Fruit fly (Drosophila melanogaster) whole organism, embryonic: Measurements from ENCODE around the gene CG43402.

ENCODE experiments used
- B-H2 ChIP-seq: fragments of 200-800 bp; sonication (Bioruptor generic); optimal IDR thresholded peaks from 2 replicates; lab custom pipeline; 2018; ENCODE audit warnings: missing biosample characterization, mild to moderate bottlenecking, missing genetic modification characterization
- CG10462 ChIP-seq: fragments of 200-800 bp; sonication (Bioruptor generic); optimal IDR thresholded peaks from 2 replicates; lab custom pipeline; 2016; ENCODE audit warnings: missing biosample characterization, missing genetic modification characterization
- CG11456 ChIP-seq: fragments of 200-800 bp; sonication (Bioruptor generic); IDR thresholded peaks from 3 replicates; pipeline ENCODE4 v1.3.6; 2022; ENCODE audit warnings: missing biosample characterization, missing genetic modification characterization
- CG11723 ChIP-seq: fragments of 200-800 bp; sonication (Bioruptor generic); optimal IDR thresholded peaks from 2 replicates; lab custom pipeline; 2017; ENCODE audit warnings: missing biosample characterization, mild to moderate bottlenecking, missing genetic modification characterization
- CG12391 ChIP-seq: fragments of 200-800 bp; sonication (Bioruptor generic); optimal IDR thresholded peaks from 3 replicates; lab custom pipeline; 2018; ENCODE audit warnings: missing biosample characterization, mild to moderate bottlenecking, missing genetic modification characterization, moderate library complexity
- CG12659 ChIP-seq: fragments of 200-800 bp; sonication (Bioruptor generic); optimal IDR thresholded peaks from 3 replicates; lab custom pipeline; 2017; ENCODE audit warnings: mild to moderate bottlenecking, missing biosample characterization, missing genetic modification reagents, missing genetic modification characterization
- CG13624 ChIP-seq: fragments of 200-800 bp; sonication (Bioruptor generic); optimal IDR thresholded peaks from 2 replicates; lab custom pipeline; 2016; ENCODE audit warnings: missing biosample characterization, missing genetic modification characterization
- CG14014 ChIP-seq: fragments of 200-800 bp; sonication (Bioruptor generic); IDR thresholded peaks from 2 replicates; pipeline ENCODE4 v1.3.6; 2022; ENCODE audit warnings: missing biosample characterization, missing genetic modification characterization
- CG15269 ChIP-seq: fragments of 200-800 bp; sonication (Bioruptor generic); optimal IDR thresholded peaks from 2 replicates; lab custom pipeline; 2018; ENCODE audit warnings: missing biosample characterization, mild to moderate bottlenecking, missing genetic modification characterization, moderate library complexity
- CG17385 ChIP-seq: fragments of 200-800 bp; sonication (Bioruptor generic); optimal IDR thresholded peaks from 3 replicates; lab custom pipeline; 2018; ENCODE audit warnings: missing biosample characterization, mild to moderate bottlenecking, missing genetic modification characterization
- CG18262 ChIP-seq: fragments of 200-800 bp; optimal IDR thresholded peaks from 3 replicates; lab custom pipeline; 2019; ENCODE audit warnings: missing biosample characterization, mild to moderate bottlenecking, missing genetic modification characterization, moderate library complexity
- CG2678 ChIP-seq: fragments of 200-800 bp; sonication (Bioruptor generic); optimal IDR thresholded peaks from 3 replicates; lab custom pipeline; 2019; ENCODE audit warnings: missing biosample characterization, mild to moderate bottlenecking, missing genetic modification characterization, moderate library complexity
- CG2712 ChIP-seq: fragments of 200-800 bp; optimal IDR thresholded peaks from 3 replicates; lab custom pipeline; 2019; ENCODE audit warnings: missing biosample characterization, mild to moderate bottlenecking, missing genetic modification characterization, moderate library complexity
- CG2889 ChIP-seq: fragments of 200-800 bp; sonication (Bioruptor generic); IDR thresholded peaks from 3 replicates; pipeline ENCODE4 v1.3.6; 2022; ENCODE audit warnings: missing biosample characterization, missing genetic modification characterization
- CG31365 ChIP-seq: fragments of 200-800 bp; sonication (Bioruptor generic); optimal IDR thresholded peaks from 2 replicates; lab custom pipeline; 2018; ENCODE audit warnings: missing biosample characterization, mild to moderate bottlenecking, missing genetic modification characterization
- CG3995 ChIP-seq: fragments of 200-800 bp; sonication (Bioruptor generic); optimal IDR thresholded peaks from 3 replicates; lab custom pipeline; 2016; ENCODE audit warnings: missing biosample characterization, missing genetic modification characterization
- CG7839 ChIP-seq: fragments of 200-800 bp; sonication (Bioruptor generic); optimal IDR thresholded peaks from 3 replicates; lab custom pipeline; 2018; ENCODE audit warnings: missing biosample characterization, mild to moderate bottlenecking, missing genetic modification characterization, moderate library complexity
- CG8359 ChIP-seq: fragments of 200-800 bp; sonication (Bioruptor generic); optimal IDR thresholded peaks from 2 replicates; lab custom pipeline; 2017; ENCODE audit warnings: missing biosample characterization, mild to moderate bottlenecking, missing genetic modification characterization, borderline replicate concordance
- CG9437 ChIP-seq: fragments of 200-800 bp; sonication (Bioruptor generic); optimal IDR thresholded peaks from 2 replicates; lab custom pipeline; 2018; ENCODE audit warnings: missing biosample characterization, mild to moderate bottlenecking, missing genetic modification characterization
- CG9797 ChIP-seq: fragments of 200-800 bp; sonication (Bioruptor generic); optimal IDR thresholded peaks from 3 replicates; lab custom pipeline; 2018; ENCODE audit warnings: missing biosample characterization, mild to moderate bottlenecking, missing genetic modification characterization
- CTCF ChIP-seq: fragments of 200-800 bp; sonication (Bioruptor generic); optimal IDR thresholded peaks from 2 replicates; lab custom pipeline; 2017; ENCODE audit warnings: missing biosample characterization, mild to moderate bottlenecking, missing genetic modification characterization, moderate library complexity
- CoRest ChIP-seq: fragments of 200-800 bp; sonication (Bioruptor generic); optimal IDR thresholded peaks from 3 replicates; lab custom pipeline; 2018; ENCODE audit warnings: missing biosample characterization, mild to moderate bottlenecking, missing genetic modification characterization, moderate library complexity
- D19B ChIP-seq: fragments of 200-800 bp; sonication (Bioruptor generic); optimal IDR thresholded peaks from 2 replicates; lab custom pipeline; 2017; ENCODE audit warnings: missing biosample characterization, mild to moderate bottlenecking, missing genetic modification characterization
- E2f1 ChIP-seq: fragments of 200-800 bp; sonication (Bioruptor generic); IDR thresholded peaks from 2 replicates; pipeline ENCODE4 v1.3.6; 2022; ENCODE audit warnings: missing biosample characterization, missing genetic modification characterization
- Lhr ChIP-seq: fragments of 200-800 bp; sonication (Bioruptor generic); optimal IDR thresholded peaks from 3 replicates; lab custom pipeline; 2017; ENCODE audit warnings: mild to moderate bottlenecking, missing biosample characterization, missing genetic modification reagents, missing genetic modification characterization
- Rx ChIP-seq: fragments of 200-800 bp; sonication (Bioruptor generic); IDR thresholded peaks from 2 replicates; pipeline ENCODE4 v1.3.6; 2022; ENCODE audit warnings: missing biosample characterization, missing genetic modification characterization
- Stat92E ChIP-seq, 3 experiments: fragments of >200 bp in 2 of 3; fragments of 200-800 bp in 1 of 3; sonication (Bioruptor generic) in 1 of 3; optimal IDR thresholded peaks; 2 replicates each; lab custom pipeline; 2017 to 2019; ENCODE audit warnings: missing biosample characterization in 3 of 3, missing genetic modification characterization in 3 of 3, mild to moderate bottlenecking in 1 of 3, moderate library complexity in 1 of 3
- Taf1 ChIP-seq: fragments of 200-800 bp; sonication (Bioruptor generic); IDR thresholded peaks from 2 replicates; pipeline ENCODE4 v1.3.6; 2022; ENCODE audit warnings: missing biosample characterization, missing genetic modification characterization
- Tbp ChIP-seq: fragments of >200 bp; optimal IDR thresholded peaks from 2 replicates; lab custom pipeline; 2018; ENCODE audit warnings: missing biosample characterization, missing genetic modification characterization
- Xrp1 ChIP-seq: fragments of 200-800 bp; sonication (Bioruptor generic); IDR thresholded peaks from 2 replicates; pipeline ENCODE4 v1.3.6; 2022; ENCODE audit warnings: missing biosample characterization, missing genetic modification characterization
- abd-A ChIP-seq: fragments of 200-800 bp; sonication (Bioruptor generic); optimal IDR thresholded peaks from 3 replicates; lab custom pipeline; 2019; ENCODE audit warnings: missing biosample characterization, mild to moderate bottlenecking, missing genetic modification characterization, moderate library complexity
- btn ChIP-seq: fragments of 200-800 bp; sonication (Bioruptor generic); optimal IDR thresholded peaks from 2 replicates; lab custom pipeline; 2016; ENCODE audit warnings: missing biosample characterization, missing genetic modification characterization
- corto ChIP-seq: fragments of 200-800 bp; sonication (Bioruptor generic); optimal IDR thresholded peaks from 2 replicates; lab custom pipeline; 2016; ENCODE audit warnings: missing biosample characterization, mild to moderate bottlenecking, missing genetic modification characterization, moderate library complexity
- crol ChIP-seq: fragments of 200-800 bp; sonication (Bioruptor generic); IDR thresholded peaks from 2 replicates; pipeline ENCODE4 v1.3.6; 2022; ENCODE audit warnings: missing biosample characterization, missing genetic modification characterization
- disco-r ChIP-seq: fragments of 200-800 bp; sonication (Bioruptor generic); optimal IDR thresholded peaks from 2 replicates; lab custom pipeline; 2016; ENCODE audit warnings: missing biosample characterization, missing genetic modification characterization
- h ChIP-seq: fragments of >200 bp; optimal IDR thresholded peaks from 2 replicates; lab custom pipeline; 2017
- ind ChIP-seq: fragments of 200-800 bp; sonication (Bioruptor generic); optimal IDR thresholded peaks from 3 replicates; lab custom pipeline; 2016; ENCODE audit warnings: missing biosample characterization, missing genetic modification characterization
- jumu ChIP-seq: fragments of 200-800 bp; sonication (Bioruptor generic); optimal IDR thresholded peaks from 3 replicates; lab custom pipeline; 2016; ENCODE audit warnings: missing biosample characterization, missing genetic modification characterization
- lbe ChIP-seq: fragments of 200-800 bp; sonication (Bioruptor generic); optimal IDR thresholded peaks from 2 replicates; lab custom pipeline; 2016; ENCODE audit warnings: missing biosample characterization, mild to moderate bottlenecking, missing genetic modification characterization
- lov ChIP-seq, 2 experiments: fragments of 200-800 bp in 1 of 2; fragments of >200 bp in 1 of 2; sonication (Bioruptor generic) in 1 of 2; IDR thresholded peaks in 1 of 2; optimal IDR thresholded peaks in 1 of 2; 2 replicates in 1 of 2; 3 replicates in 1 of 2; pipeline versions ENCODE4 v1.3.6 to Lab custom; 2017 to 2022; ENCODE audit warnings: missing biosample characterization in 1 of 2, missing genetic modification characterization in 1 of 2
- nerfin-2 ChIP-seq: fragments of 200-800 bp; sonication (Bioruptor generic); IDR thresholded peaks from 2 replicates; pipeline ENCODE4 v1.3.6; 2022; ENCODE audit warnings: missing biosample characterization, missing genetic modification characterization; ENCODE audit not compliant: partially characterized antibody
- nom ChIP-seq: fragments of 200-800 bp; sonication (Bioruptor generic); optimal IDR thresholded peaks from 2 replicates; lab custom pipeline; 2017; ENCODE audit warnings: missing biosample characterization, missing genetic modification characterization, mild to moderate bottlenecking, moderate library complexity, missing genetic modification reagents
- oc ChIP-seq: fragments of 200-800 bp; sonication (Bioruptor generic); optimal IDR thresholded peaks from 2 replicates; lab custom pipeline; 2018; ENCODE audit warnings: missing biosample characterization, mild to moderate bottlenecking, missing genetic modification characterization, moderate library complexity
- ranshi ChIP-seq: fragments of 200-800 bp; sonication (Bioruptor generic); IDR thresholded peaks from 2 replicates; pipeline ENCODE4 v1.3.6; 2022; ENCODE audit warnings: missing biosample characterization, missing genetic modification characterization
- row ChIP-seq: fragments of 200-800 bp; sonication (Bioruptor generic); IDR thresholded peaks from 3 replicates; pipeline ENCODE4 v1.3.6; 2022; ENCODE audit warnings: missing biosample characterization, missing genetic modification characterization
- shn ChIP-seq: fragments of 200-800 bp; sonication (Bioruptor generic); optimal IDR thresholded peaks from 3 replicates; lab custom pipeline; 2016; ENCODE audit warnings: missing biosample characterization, missing genetic modification characterization
- sr ChIP-seq: fragments of 200-800 bp; sonication (Bioruptor generic); IDR thresholded peaks from 3 replicates; pipeline ENCODE4 v1.3.6; 2022; ENCODE audit warnings: missing biosample characterization, missing genetic modification characterization
- ssp ChIP-seq: fragments of 200-800 bp; sonication (Bioruptor generic); IDR thresholded peaks from 2 replicates; pipeline ENCODE4 v1.3.6; 2022; ENCODE audit warnings: missing biosample characterization, missing genetic modification characterization
- tna ChIP-seq: fragments of 200-800 bp; sonication (Bioruptor generic); IDR thresholded peaks from 2 replicates; pipeline ENCODE4 v1.3.6; 2022; ENCODE audit warnings: missing biosample characterization, missing genetic modification characterization; ENCODE audit not compliant: partially characterized antibody
- trh ChIP-seq: fragments of 200-800 bp; sonication (Bioruptor generic); optimal IDR thresholded peaks from 2 replicates; lab custom pipeline; 2016; ENCODE audit warnings: missing biosample characterization, missing genetic modification characterization

Gene CG43402

DNA sequence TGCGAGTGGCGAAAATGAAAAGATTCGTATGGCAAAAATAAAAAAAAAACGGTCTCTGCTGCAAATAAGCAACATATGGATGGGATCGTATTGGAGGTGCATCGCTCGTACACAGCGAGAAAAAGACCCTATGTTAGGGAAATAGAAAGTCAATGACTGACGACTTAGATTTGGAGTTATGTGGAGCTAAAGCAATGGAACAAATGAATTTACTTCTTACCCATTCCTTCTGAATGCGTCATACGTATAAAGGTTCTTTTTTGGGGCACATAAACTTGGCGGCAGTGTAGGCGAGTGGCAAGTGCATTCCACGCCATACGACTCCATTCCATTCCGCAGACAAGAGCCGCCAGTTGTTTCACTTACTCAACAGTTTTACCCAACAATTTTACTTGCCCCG lies 28.3 kb downstream of the CG43402 start (continued):
- TF ChIP-seq nom (GFP tag; lab: Kevin White, UChicago) = peak; percentile 41
- no peak for TF ChIP-seq nerfin-2 (GFP tag; lab: Robert Waterston, UW)
- no peak for TF ChIP-seq CG11723 (GFP tag; lab: Kevin White, UChicago)
- TF ChIP-seq lov (optimal IDR thresholded peaks at IDR 0.05; lab: Kevin White, UChicago) = no peak
- 0 out of 3 replicates have a peak, but pooled peaks have one; percentile 11 for TF ChIP-seq lov (GFP tag; IDR thresholded peaks at IDR 0.05; lab: Robert Waterston, UW)
- TF ChIP-seq Tbp (GFP tag; lab: Kevin White, UChicago) = no peak
- no peak for TF ChIP-seq tna (GFP tag; lab: Robert Waterston, UW)
- no peak for TF ChIP-seq CG31365 (tag; lab: Kevin White, UChicago)
- TF ChIP-seq CG10462 (GFP tag; lab: Kevin White, UChicago) = no peak
- TF ChIP-seq CG12659 (GFP tag; lab: Kevin White, UChicago) = no peak
- TF ChIP-seq E2f1 (GFP tag; lab: Robert Waterston, UW) = no peak
- peak; percentile 3 for TF ChIP-seq CG7839 (tag; lab: Kevin White, UChicago)
- TF ChIP-seq CG2678 = no peak
- TF ChIP-seq lbe (GFP tag; lab: Kevin White, UChicago) = peak; percentile 7
- no peak for TF ChIP-seq Taf1
- TF ChIP-seq CG12391 (tag; lab: Kevin White, UChicago) = peak; percentile 3
- no peak for TF ChIP-seq B-H2 (GFP tag; lab: Kevin White, UChicago)
- TF ChIP-seq crol (GFP tag; lab: Robert Waterston, UW) = no peak
- no peak for TF ChIP-seq abd-A (tag; lab: Kevin White, UChicago)
- no peak for TF ChIP-seq row (GFP tag; lab: Robert Waterston, UW)
- no peak for TF ChIP-seq ranshi (GFP tag; lab: Robert Waterston, UW)

dm6 chr2L:1473427-1473826 lies 31.0 kb downstream of the CG43402 start:
- no peak for TF ChIP-seq CG9437
- TF ChIP-seq shn = no peak
- peak; percentile 21 for TF ChIP-seq disco-r (GFP tag; lab: Kevin White, UChicago)
- no peak for TF ChIP-seq CG3995 (GFP tag; lab: Kevin White, UChicago)
- TF ChIP-seq ind = peak; percentile 27
- TF ChIP-seq Xrp1 (GFP tag; lab: Robert Waterston, UW) = peak; percentile 92
- TF ChIP-seq CG31365 (tag; lab: Kevin White, UChicago) = no peak
- no peak for TF ChIP-seq h (lab: Kevin White, UChicago)
- TF ChIP-seq CG8359 (GFP tag; lab: Kevin White, UChicago) = no peak
- TF ChIP-seq trh = no peak
- TF ChIP-seq corto = no peak
- TF ChIP-seq Rx (GFP tag; lab: Robert Waterston, UW) = peak; percentile 62
- TF ChIP-seq CG15269 = peak; percentile 3
- TF ChIP-seq CTCF (GFP tag; lab: Kevin White, UChicago) = no peak
- TF ChIP-seq CG9797 (GFP tag; lab: Kevin White, UChicago) = no peak
- peak; percentile 9 for TF ChIP-seq CoRest
- TF ChIP-seq Tbp (GFP tag; lab: Kevin White, UChicago) = no peak
- 0 out of 2 replicates have a peak, but pooled peaks have one; percentile 35 for TF ChIP-seq CG14014 (GFP tag; lab: Robert Waterston, UW)
- peak; percentile 16 for TF ChIP-seq jumu
- no peak for TF ChIP-seq oc (tag; lab: Kevin White, UChicago)
- TF ChIP-seq CG13624 (GFP tag; lab: Kevin White, UChicago) = no peak
- peak; percentile 80 for TF ChIP-seq CG2712
- peak; percentile 78 for TF ChIP-seq D19B (GFP tag; lab: Kevin White, UChicago)
- TF ChIP-seq CG18262 (tag; lab: Kevin White, UChicago) = peak; percentile 74
- TF ChIP-seq Stat92E (GFP tag; optimal IDR thresholded peaks at IDR 0.05; lab: Kevin White, UChicago) = no peak
- no peak for TF ChIP-seq CG2889 (GFP tag; lab: Robert Waterston, UW)
- no peak for TF ChIP-seq Lhr (GFP tag; lab: Kevin White, UChicago)
- TF ChIP-seq CG11456 = no peak
- TF ChIP-seq sr (GFP tag; lab: Robert Waterston, UW) = no peak
- peak; percentile 31; the same call in 1 of the 2 replicates for TF ChIP-seq ssp
- TF ChIP-seq CG17385 (GFP tag; lab: Kevin White, UChicago) = no peak
- TF ChIP-seq btn = no peak
